Worm (Caenorhabditis elegans): ENCODE measurements around the gene rgs-1.

DNA sequence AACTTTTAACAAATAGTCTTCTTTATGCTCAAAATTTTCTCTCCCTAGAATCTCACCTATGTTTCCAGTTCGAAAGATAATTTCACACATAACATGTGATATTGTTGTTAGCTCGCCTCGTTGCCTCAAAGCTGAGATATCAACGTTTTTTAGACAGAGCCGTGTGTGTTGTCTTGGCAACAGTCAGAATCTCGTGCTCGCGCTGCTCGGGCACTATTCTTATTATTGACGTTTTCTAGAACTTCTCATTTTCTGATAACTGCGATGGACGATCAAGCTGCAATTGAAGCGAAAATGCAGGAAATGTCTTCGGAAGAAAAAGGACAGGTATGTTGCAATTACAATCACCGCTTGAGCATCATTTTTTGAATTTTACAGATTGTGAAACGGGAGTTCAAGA lies 19.4 kb upstream of the rgs-1 start, which contains the start of gene xbx-3:
- no peak for TF ChIP-seq pag-3 (tag; optimal IDR thresholded peaks at IDR 0.05; ENCODE audit: borderline replicate concordance)
- no peak for TF ChIP-seq dve-1 (tag; optimal IDR thresholded peaks at IDR 0.05)
- no peak for TF ChIP-seq tbx-2 (tag; optimal IDR thresholded peaks at IDR 0.05)
- TF ChIP-seq zip-5 (tag; optimal IDR thresholded peaks at IDR 0.05), result no peak
- TF ChIP-seq ceh-30 (tag; optimal IDR thresholded peaks at IDR 0.05), result no peak
- no peak for TF ChIP-seq npax-4 (tag; optimal IDR thresholded peaks at IDR 0.05)
